Fruit fly (Drosophila melanogaster) whole organism, embryonic: ENCODE measurements around the gene wge.

Experiments used
- Atf3 ChIP-seq: fragments of 200-800 bp; sonication (Bioruptor generic); optimal IDR thresholded peaks from 3 replicates; lab custom pipeline; 2016; ENCODE audit warnings: missing biosample characterization, missing genetic modification characterization
- BtbVII ChIP-seq: fragments of 200-800 bp; sonication (Bioruptor generic); optimal IDR thresholded peaks from 3 replicates; lab custom pipeline; 2017; ENCODE audit warnings: missing biosample characterization, mild to moderate bottlenecking, missing genetic modification characterization
- CG10366 ChIP-seq: fragments of 200-800 bp; sonication (Bioruptor generic); IDR thresholded peaks from 2 replicates; pipeline ENCODE4 v1.3.6; 2022; ENCODE audit warnings: missing biosample characterization, missing genetic modification characterization
- CG10959 ChIP-seq: fragments of 200-800 bp; sonication (Bioruptor generic); IDR thresholded peaks from 2 replicates; pipeline ENCODE4 v1.3.6; 2022; ENCODE audit warnings: missing biosample characterization, missing genetic modification characterization
- CG11093 ChIP-seq: fragments of 200-800 bp; sonication (Bioruptor generic); IDR thresholded peaks from 3 replicates; pipeline ENCODE4 v1.3.6; 2022; ENCODE audit warnings: missing biosample characterization, missing genetic modification characterization
- CG15479 ChIP-seq: fragments of 200-800 bp; sonication (Bioruptor generic); optimal IDR thresholded peaks from 3 replicates; lab custom pipeline; 2019; ENCODE audit warnings: missing biosample characterization, mild to moderate bottlenecking, missing genetic modification characterization, moderate library complexity
- CG15601 ChIP-seq: fragments of 200-800 bp; sonication (Bioruptor generic); optimal IDR thresholded peaks from 3 replicates; lab custom pipeline; 2019; ENCODE audit warnings: missing biosample characterization, mild to moderate bottlenecking, missing genetic modification characterization, moderate library complexity
- CG16779 ChIP-seq: fragments of 200-800 bp; sonication (Bioruptor generic); IDR thresholded peaks from 2 replicates; pipeline ENCODE4 v1.3.6; 2022; ENCODE audit warnings: missing biosample characterization, missing genetic modification characterization
- CG17186 ChIP-seq: fragments of 200-800 bp; sonication (Bioruptor generic); optimal IDR thresholded peaks from 3 replicates; lab custom pipeline; 2017; ENCODE audit warnings: missing biosample characterization, missing genetic modification reagents, missing genetic modification characterization
- CG2202 ChIP-seq: fragments of 200-800 bp; sonication (Bioruptor generic); optimal IDR thresholded peaks from 2 replicates; lab custom pipeline; 2018; ENCODE audit warnings: missing biosample characterization, mild to moderate bottlenecking, missing genetic modification characterization
- CG3065 ChIP-seq: fragments of 200-800 bp; sonication (Bioruptor generic); optimal IDR thresholded peaks from 2 replicates; lab custom pipeline; 2016; ENCODE audit warnings: missing biosample characterization, missing genetic modification characterization
- CG42726 ChIP-seq: fragments of 200-800 bp; sonication (Bioruptor generic); IDR thresholded peaks from 2 replicates; pipeline ENCODE4 v1.3.6; 2022; ENCODE audit warnings: missing biosample characterization, missing genetic modification characterization; ENCODE audit not compliant: partially characterized antibody
- CG4328 ChIP-seq: fragments of 200-800 bp; sonication (Bioruptor generic); optimal IDR thresholded peaks from 3 replicates; lab custom pipeline; 2017; ENCODE audit warnings: missing biosample characterization, missing genetic modification reagents, missing genetic modification characterization
- CG7839 ChIP-seq: fragments of 200-800 bp; sonication (Bioruptor generic); optimal IDR thresholded peaks from 3 replicates; lab custom pipeline; 2018; ENCODE audit warnings: missing biosample characterization, mild to moderate bottlenecking, missing genetic modification characterization, moderate library complexity
- CG7963 ChIP-seq: fragments of 200-800 bp; sonication (Bioruptor generic); IDR thresholded peaks from 3 replicates; pipeline ENCODE4 v1.3.6; 2022; ENCODE audit warnings: missing biosample characterization, missing genetic modification characterization; ENCODE audit not compliant: partially characterized antibody
- CG8281 ChIP-seq: fragments of 200-800 bp; sonication (Bioruptor generic); optimal IDR thresholded peaks from 2 replicates; lab custom pipeline; 2018; ENCODE audit warnings: missing biosample characterization, mild to moderate bottlenecking, missing genetic modification characterization, moderate library complexity
- CG8290 ChIP-seq, 3 experiments: fragments of 200-800 bp; sonication (Bioruptor generic); optimal IDR thresholded peaks; 2 replicates each; lab custom pipeline; 2016 to 2019; ENCODE audit warnings: missing biosample characterization in 3 of 3, missing genetic modification characterization in 3 of 3, mild to moderate bottlenecking in 2 of 3, moderate library complexity in 1 of 3
- CoRest ChIP-seq: fragments of 200-800 bp; sonication (Bioruptor generic); optimal IDR thresholded peaks from 3 replicates; lab custom pipeline; 2018; ENCODE audit warnings: missing biosample characterization, mild to moderate bottlenecking, missing genetic modification characterization, moderate library complexity
- Dll ChIP-seq: fragments of 200-800 bp; sonication (Bioruptor generic); IDR thresholded peaks from 4 replicates; pipeline ENCODE4 v1.3.6; 2022; ENCODE audit warnings: missing biosample characterization, missing genetic modification characterization; ENCODE audit not compliant: partially characterized antibody
- Dref ChIP-seq: fragments of 200-800 bp; sonication (Bioruptor generic); IDR thresholded peaks from 2 replicates; pipeline ENCODE4 v1.3.6; 2022; ENCODE audit warnings: missing biosample characterization, missing genetic modification characterization
- Ets97D ChIP-seq: fragments of 200-800 bp; sonication (Bioruptor generic); optimal IDR thresholded peaks from 3 replicates; lab custom pipeline; 2016; ENCODE audit warnings: missing biosample characterization, missing genetic modification characterization
- GATAe ChIP-seq: fragments of 200-800 bp; sonication (Bioruptor generic); conservative IDR thresholded peaks from 2 replicates; pipeline ENCODE4 v1.3.6; 2022; ENCODE audit warnings: missing biosample characterization, missing genetic modification characterization
- H15 ChIP-seq: fragments of 200-800 bp; sonication (Bioruptor generic); IDR thresholded peaks from 3 replicates; pipeline ENCODE4 v1.3.6; 2022; ENCODE audit warnings: missing biosample characterization, missing genetic modification characterization
- HHEX ChIP-seq: fragments of 200-800 bp; sonication (Bioruptor generic); optimal IDR thresholded peaks from 3 replicates; lab custom pipeline; 2017; ENCODE audit warnings: missing biosample characterization, mild to moderate bottlenecking, missing genetic modification characterization, missing genetic modification reagents
- Hand ChIP-seq: fragments of 200-800 bp; sonication (Bioruptor generic); optimal IDR thresholded peaks from 2 replicates; lab custom pipeline; 2017; ENCODE audit warnings: mild to moderate bottlenecking, missing biosample characterization, missing genetic modification reagents, missing genetic modification characterization
- Mad ChIP-seq: fragments of 200-800 bp; sonication (Bioruptor generic); optimal IDR thresholded peaks from 2 replicates; lab custom pipeline; 2016; ENCODE audit warnings: missing biosample characterization, missing genetic modification characterization
- Oli ChIP-seq: fragments of 200-800 bp; sonication (Bioruptor generic); optimal IDR thresholded peaks from 2 replicates; lab custom pipeline; 2018; ENCODE audit warnings: missing biosample characterization, mild to moderate bottlenecking, missing genetic modification characterization, moderate library complexity
- Poxn ChIP-seq: fragments of 200-800 bp; sonication (Bioruptor generic); IDR thresholded peaks from 2 replicates; pipeline ENCODE4 v1.3.6; 2022; ENCODE audit warnings: missing biosample characterization, missing genetic modification characterization
- Stat92E ChIP-seq, 3 experiments: fragments of >200 bp in 2 of 3; fragments of 200-800 bp in 1 of 3; sonication (Bioruptor generic) in 1 of 3; optimal IDR thresholded peaks; 2 replicates each; lab custom pipeline; 2017 to 2019; ENCODE audit warnings: missing biosample characterization in 3 of 3, missing genetic modification characterization in 3 of 3, mild to moderate bottlenecking in 1 of 3, moderate library complexity in 1 of 3
- Taf1 ChIP-seq: fragments of 200-800 bp; sonication (Bioruptor generic); IDR thresholded peaks from 2 replicates; pipeline ENCODE4 v1.3.6; 2022; ENCODE audit warnings: missing biosample characterization, missing genetic modification characterization
- Tbp ChIP-seq: fragments of >200 bp; optimal IDR thresholded peaks from 2 replicates; lab custom pipeline; 2018; ENCODE audit warnings: missing biosample characterization, missing genetic modification characterization
- abd-A ChIP-seq: fragments of 200-800 bp; sonication (Bioruptor generic); optimal IDR thresholded peaks from 3 replicates; lab custom pipeline; 2019; ENCODE audit warnings: missing biosample characterization, mild to moderate bottlenecking, missing genetic modification characterization, moderate library complexity
- ap ChIP-seq: fragments of 200-800 bp; sonication (Bioruptor generic); IDR thresholded peaks from 2 replicates; pipeline ENCODE4 v1.3.6; 2022; ENCODE audit warnings: missing biosample characterization, missing genetic modification characterization
- cato ChIP-seq: fragments of 200-800 bp; sonication (Bioruptor generic); optimal IDR thresholded peaks from 2 replicates; lab custom pipeline; 2016; ENCODE audit warnings: missing biosample characterization, missing genetic modification characterization, borderline replicate concordance
- caup ChIP-seq: fragments of 200-800 bp; sonication (Bioruptor generic); optimal IDR thresholded peaks from 3 replicates; lab custom pipeline; 2017; ENCODE audit warnings: missing biosample characterization, mild to moderate bottlenecking, missing genetic modification characterization, moderate library complexity; ENCODE audit not compliant: severe bottlenecking
- corto ChIP-seq: fragments of 200-800 bp; sonication (Bioruptor generic); optimal IDR thresholded peaks from 2 replicates; lab custom pipeline; 2016; ENCODE audit warnings: missing biosample characterization, mild to moderate bottlenecking, missing genetic modification characterization, moderate library complexity
- crc ChIP-seq: fragments of 200-800 bp; sonication (Bioruptor generic); optimal IDR thresholded peaks from 2 replicates; lab custom pipeline; 2016; ENCODE audit warnings: missing biosample characterization, missing genetic modification characterization
- croc ChIP-seq: fragments of 200-800 bp; sonication (Bioruptor generic); conservative IDR thresholded peaks from 3 replicates; pipeline ENCODE4 v1.3.6; 2022; ENCODE audit warnings: missing biosample characterization, missing genetic modification characterization
- cwo ChIP-seq: fragments of 200-800 bp; sonication (Bioruptor generic); optimal IDR thresholded peaks from 3 replicates; lab custom pipeline; 2017; ENCODE audit warnings: missing biosample characterization, missing genetic modification characterization, mild to moderate bottlenecking, moderate library complexity, missing genetic modification reagents
- esg ChIP-seq: fragments of 200-800 bp; sonication (Bioruptor generic); conservative IDR thresholded peaks from 2 replicates; pipeline ENCODE4 v1.3.6; 2022; ENCODE audit warnings: missing biosample characterization, missing genetic modification characterization
- exex ChIP-seq: fragments of 200-800 bp; sonication (Bioruptor generic); optimal IDR thresholded peaks from 4 replicates; lab custom pipeline; 2018; ENCODE audit warnings: missing biosample characterization, mild to moderate bottlenecking, missing genetic modification characterization, moderate library complexity
- mld ChIP-seq: fragments of 200-800 bp; sonication (Bioruptor generic); IDR thresholded peaks from 3 replicates; pipeline ENCODE4 v1.3.6; 2022; ENCODE audit warnings: missing biosample characterization, missing genetic modification characterization; ENCODE audit not compliant: partially characterized antibody
- p53 ChIP-seq: fragments of 200-800 bp; sonication (Bioruptor generic); optimal IDR thresholded peaks from 2 replicates; lab custom pipeline; 2016; ENCODE audit warnings: missing biosample characterization, missing genetic modification characterization
- prd ChIP-seq, 3 experiments: fragments of >200 bp in 2 of 3; fragments of 200-800 bp in 1 of 3; sonication (Bioruptor generic) in 1 of 3; optimal IDR thresholded peaks in 2 of 3; IDR thresholded peaks in 1 of 3; 2 replicates in 2 of 3; 3 replicates in 1 of 3; pipeline versions ENCODE4 v1.3.6 to Lab custom; 2017 to 2022; ENCODE audit warnings: missing biosample characterization in 1 of 3, missing genetic modification characterization in 1 of 3
- sisA ChIP-seq: fragments of 200-800 bp; sonication (Bioruptor generic); IDR thresholded peaks from 2 replicates; pipeline ENCODE4 v1.3.6; 2022; ENCODE audit warnings: missing biosample characterization, missing genetic modification characterization
- slou ChIP-seq: fragments of 200-800 bp; sonication (Bioruptor generic); optimal IDR thresholded peaks from 3 replicates; lab custom pipeline; 2016; ENCODE audit warnings: missing biosample characterization, missing genetic modification characterization
- slp2 ChIP-seq: fragments of 200-800 bp; sonication (Bioruptor generic); optimal IDR thresholded peaks from 2 replicates; lab custom pipeline; 2016; ENCODE audit warnings: missing biosample characterization, missing genetic modification characterization
- sna ChIP-seq: fragments of 200-800 bp; sonication (Bioruptor generic); IDR thresholded peaks from 2 replicates; pipeline ENCODE4 v1.3.6; 2022; ENCODE audit warnings: missing biosample characterization, missing genetic modification characterization; ENCODE audit not compliant: partially characterized antibody
- tin ChIP-seq: fragments of 200-800 bp; sonication (Bioruptor generic); optimal IDR thresholded peaks from 3 replicates; lab custom pipeline; 2016; ENCODE audit warnings: missing biosample characterization, missing genetic modification characterization

The wge gene

dm6 chr3R:22663115-22663514 is 57.8 kb downstream of the wge start (continued):
- TF ChIP-seq CG3065 (GFP tag; lab: Kevin White, UChicago) = no peak
- no peak for TF ChIP-seq CG15479
- TF ChIP-seq Dref = no peak
- TF ChIP-seq p53 (GFP tag; lab: Kevin White, UChicago) = no peak
- TF ChIP-seq caup (GFP tag; lab: Kevin White, UChicago) = peak; percentile 30
- peak; percentile 22 for TF ChIP-seq slou (GFP tag; lab: Kevin White, UChicago)
- TF ChIP-seq GATAe (GFP tag; lab: Robert Waterston, UW) = no peak; the same call in 1 of the 2 replicates
- 0 out of 3 replicates have a peak, but pooled peaks have one; percentile 20 for TF ChIP-seq CG11093
- TF ChIP-seq Taf1 = no peak
- no peak; the same call in 2 of the 3 replicates for TF ChIP-seq croc (GFP tag; lab: Robert Waterston, UW)
- peak; percentile 1 for TF ChIP-seq crc
- no peak for TF ChIP-seq sna (GFP tag; lab: Robert Waterston, UW)
- TF ChIP-seq Ets97D (GFP tag; lab: Kevin White, UChicago) = no peak
- TF ChIP-seq exex (tag; lab: Kevin White, UChicago) = peak; percentile 23
- peak; percentile 30 for TF ChIP-seq Atf3 (GFP tag; lab: Kevin White, UChicago)
- peak; percentile 21 for TF ChIP-seq CG15601 (tag; lab: Kevin White, UChicago)
- no peak for TF ChIP-seq Tbp (GFP tag; lab: Kevin White, UChicago)
- TF ChIP-seq CG16779 (GFP tag; lab: Robert Waterston, UW) = no peak
- TF ChIP-seq H15 (GFP tag; lab: Robert Waterston, UW) = 0 out of 3 replicates have a peak, but pooled peaks have one; percentile 50
- peak; percentile 73 for TF ChIP-seq Oli
- peak; percentile 40 for TF ChIP-seq cato (GFP tag; lab: Kevin White, UChicago)
- no peak for TF ChIP-seq CG42726 (GFP tag; lab: Robert Waterston, UW)
- TF ChIP-seq mld (GFP tag; lab: Robert Waterston, UW) = no peak
- peak; percentile 72 for TF ChIP-seq CG7839 (tag; lab: Kevin White, UChicago)
- peak; percentile 55 for TF ChIP-seq BtbVII (GFP tag; lab: Kevin White, UChicago)
- TF ChIP-seq corto = no peak
- TF ChIP-seq CG10959 (GFP tag; lab: Robert Waterston, UW) = peak; percentile 40
- no peak for TF ChIP-seq Stat92E (GFP tag; optimal IDR thresholded peaks at IDR 0.05; lab: Kevin White, UChicago)
- peak; percentile 36 for TF ChIP-seq HHEX (GFP tag; lab: Kevin White, UChicago)
- peak; percentile 56 for TF ChIP-seq sisA (GFP tag; lab: Robert Waterston, UW)
- peak; percentile 78 for TF ChIP-seq CG10366
- TF ChIP-seq Mad (GFP tag; lab: Kevin White, UChicago) = peak; percentile 20
- peak; percentile 75 for TF ChIP-seq esg (GFP tag; lab: Robert Waterston, UW)
- peak; percentile 69 for TF ChIP-seq CoRest (tag; lab: Kevin White, UChicago)
- peak; percentile 77 for TF ChIP-seq ap
- TF ChIP-seq slp2 (GFP tag; lab: Kevin White, UChicago) = peak; percentile 20
- no peak for TF ChIP-seq Dll (GFP tag; lab: Robert Waterston, UW)
- TF ChIP-seq Hand = peak; percentile 45
- TF ChIP-seq CG4328 (GFP tag; lab: Kevin White, UChicago) = no peak
- peak; percentile 63 for TF ChIP-seq cwo (GFP tag; lab: Kevin White, UChicago)
- no peak for TF ChIP-seq prd (optimal IDR thresholded peaks at IDR 0.05; lab: Kevin White, UChicago)
- peak; percentile 73 for TF ChIP-seq prd (GFP tag; IDR thresholded peaks at IDR 0.05; lab: Robert Waterston, UW)
- TF ChIP-seq CG8281 (tag; lab: Kevin White, UChicago) = no peak
- TF ChIP-seq abd-A (tag; lab: Kevin White, UChicago) = peak; percentile 58
- TF ChIP-seq Poxn (GFP tag; lab: Robert Waterston, UW) = no peak
- no peak for TF ChIP-seq CG7963 (GFP tag; lab: Robert Waterston, UW)
- no peak for TF ChIP-seq CG8290 (GFP tag; optimal IDR thresholded peaks at IDR 0.05; lab: Kevin White, UChicago)
- TF ChIP-seq CG8290 (tag; optimal IDR thresholded peaks at IDR 0.05; lab: Kevin White, UChicago) = peak in 1 of 2 experiments; percentile 91
- TF ChIP-seq CG17186 (GFP tag; lab: Kevin White, UChicago) = no peak
- peak; percentile 44 for TF ChIP-seq tin (GFP tag; lab: Kevin White, UChicago)
- no peak for TF ChIP-seq CG2202 (tag; lab: Kevin White, UChicago)
